Worm (Caenorhabditis elegans) whole organism, dauer: ENCODE measurements around the gene wapl-1.

ENCODE experiments used
- unc-62 ChIP-seq: sonication (generic microtip); optimal IDR thresholded peaks from 2 replicates; lab custom pipeline; 2017; ENCODE audit warnings: missing biosample characterization, missing genetic modification reagents, missing genetic modification characterization

The wapl-1 gene

DNA sequence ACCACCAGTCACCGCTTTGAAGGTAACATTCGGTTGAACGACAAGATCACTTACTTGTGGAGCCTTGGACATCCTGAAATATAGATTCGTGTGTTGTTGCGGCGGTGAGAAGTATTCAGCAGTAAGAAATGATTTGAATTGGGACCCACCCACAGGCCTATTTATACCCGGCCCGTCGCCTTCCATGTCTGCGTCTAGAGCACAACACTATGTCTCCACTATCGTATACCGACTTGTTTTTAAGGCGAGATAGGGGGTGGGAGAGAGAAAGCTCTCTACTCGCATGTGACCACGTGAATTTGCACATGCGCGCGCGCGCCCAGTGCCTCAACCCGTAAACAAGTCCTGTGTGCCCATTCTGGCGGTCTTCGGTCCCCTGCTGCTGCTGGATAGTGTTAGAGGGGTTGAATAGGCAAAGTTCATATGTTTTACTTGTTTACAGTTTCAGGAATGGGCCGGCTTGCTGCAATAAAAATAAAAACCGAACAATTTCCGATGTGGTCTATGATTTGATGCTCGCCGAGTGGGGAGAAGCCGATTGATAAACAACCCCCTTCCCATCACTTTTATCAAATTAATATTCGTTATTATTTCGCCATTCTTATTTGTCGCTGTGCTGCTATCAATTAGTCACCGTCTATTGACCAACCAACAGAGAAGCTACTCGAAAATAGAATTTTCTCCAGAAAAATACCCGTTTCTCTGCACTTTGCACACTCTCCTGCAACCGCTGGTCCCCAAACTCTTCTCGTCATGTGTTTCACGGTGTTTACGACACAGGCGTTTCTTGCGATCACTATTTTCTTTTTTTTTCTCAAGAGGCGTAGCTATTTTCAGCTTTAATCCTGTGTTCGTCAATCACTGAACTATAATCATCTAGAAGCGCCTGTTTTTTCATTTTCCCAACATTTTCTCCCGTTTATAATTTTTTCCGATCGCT, 24.5 kb upstream of the wapl-1 start:
- no peak for TF ChIP-seq unc-62 (GFP tag; lab: Kevin White, UChicago)

DNA sequence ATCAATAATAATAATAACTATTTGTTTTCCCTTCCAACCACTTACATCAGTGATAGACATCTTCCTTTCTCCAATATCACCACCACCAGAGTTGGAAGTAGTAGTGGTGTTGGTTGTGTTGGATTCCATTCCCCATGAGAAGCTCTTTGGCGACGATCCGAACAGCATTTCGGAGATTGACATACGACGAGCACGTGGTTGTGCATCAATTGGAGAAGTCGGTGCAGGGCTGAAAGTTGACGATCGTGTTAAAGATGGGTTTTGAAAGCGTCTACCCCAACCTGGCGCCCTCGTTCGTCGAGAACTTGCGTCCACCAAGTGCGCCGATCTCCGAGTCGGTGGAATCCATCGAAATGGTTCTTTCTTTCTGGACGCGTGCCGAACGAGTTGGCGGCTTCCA, 23.5 kb upstream of the wapl-1 start:
- no peak for TF ChIP-seq unc-62 (GFP tag; lab: Kevin White, UChicago)

DNA sequence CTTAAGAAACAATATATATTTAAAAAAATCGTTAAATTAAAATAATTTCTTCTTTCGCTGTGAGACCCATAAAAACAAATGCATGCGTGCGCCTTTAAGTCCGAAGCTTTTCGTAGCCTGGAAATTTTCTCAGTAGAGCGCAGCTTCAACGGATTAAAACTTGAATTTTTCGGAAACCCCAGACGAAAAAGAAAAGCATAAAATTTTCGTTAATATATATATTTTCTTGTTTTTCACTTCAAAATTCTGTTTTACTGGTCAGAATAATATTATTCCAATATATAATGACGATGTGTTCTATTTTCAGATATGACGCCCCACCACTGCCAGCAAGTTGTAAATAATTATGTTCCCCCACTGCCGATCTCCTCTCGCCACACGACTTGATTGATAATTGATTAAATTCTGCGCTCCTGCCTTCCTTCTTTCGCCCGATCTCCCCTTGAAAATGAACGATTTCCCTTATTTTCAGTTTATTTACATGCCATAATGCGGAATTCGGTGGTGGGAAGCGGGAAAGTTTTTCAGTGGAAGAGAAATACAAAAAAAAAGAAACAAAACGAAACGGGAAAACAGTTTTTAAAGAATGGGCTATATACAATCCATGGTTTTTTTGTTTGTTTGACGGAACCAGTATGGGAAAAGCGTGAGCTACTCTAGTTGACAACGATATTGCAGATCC, 22.6 kb upstream of the wapl-1 start:
- TF ChIP-seq unc-62 (GFP tag; lab: Kevin White, UChicago), result no peak

DNA sequence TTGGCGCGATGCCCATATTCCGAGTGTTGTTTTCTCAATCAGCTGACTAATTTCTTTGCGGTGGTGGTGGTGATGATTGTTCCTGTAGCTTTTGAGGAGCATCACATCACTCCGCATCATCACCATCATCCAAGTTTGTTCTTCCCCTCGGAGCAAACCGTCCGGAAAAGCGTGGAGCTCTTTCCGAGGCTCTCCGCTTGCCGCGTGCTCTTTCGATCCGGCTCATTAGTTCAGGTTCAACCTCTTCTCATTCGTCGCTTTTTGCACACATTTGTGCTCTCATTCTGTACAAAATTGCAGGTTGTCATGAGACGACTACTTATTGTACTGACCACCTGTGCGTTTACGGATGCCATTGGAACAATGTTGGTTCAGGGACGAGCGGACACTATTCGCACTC, 19.6 kb upstream of the wapl-1 start, which contains the start of gene M01H9.5:
Gene M01H9.5, plus strand, starts transcription at position 301 of the 400 bp plus-strand sequence.
- no peak for TF ChIP-seq unc-62 (GFP tag; lab: Kevin White, UChicago)

DNA sequence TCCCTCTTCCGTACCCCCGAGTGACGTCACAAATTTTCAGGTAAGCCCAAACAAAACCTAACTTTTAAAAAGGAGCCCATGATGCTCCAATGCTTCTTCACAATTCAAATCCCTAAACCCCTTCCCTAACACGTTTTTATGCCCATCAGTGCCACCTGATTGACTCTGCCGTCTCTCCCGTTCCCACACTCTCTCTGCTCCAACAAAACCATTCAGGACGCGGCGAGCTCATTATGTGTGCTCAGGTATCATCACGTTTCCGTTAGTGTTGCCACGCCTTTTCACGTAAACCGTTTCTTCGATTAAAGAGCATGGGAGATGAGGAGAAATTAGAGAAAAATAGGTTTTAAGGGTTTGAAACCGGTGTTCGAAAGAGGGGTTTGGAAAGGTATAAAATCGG, 17.6 kb upstream of the wapl-1 start, which contains the start of gene M01H9.2:
Gene M01H9.2, minus strand, starts transcription at position 101 of the 400 bp plus-strand sequence.
- TF ChIP-seq unc-62 (GFP tag; lab: Kevin White, UChicago), result no peak

DNA sequence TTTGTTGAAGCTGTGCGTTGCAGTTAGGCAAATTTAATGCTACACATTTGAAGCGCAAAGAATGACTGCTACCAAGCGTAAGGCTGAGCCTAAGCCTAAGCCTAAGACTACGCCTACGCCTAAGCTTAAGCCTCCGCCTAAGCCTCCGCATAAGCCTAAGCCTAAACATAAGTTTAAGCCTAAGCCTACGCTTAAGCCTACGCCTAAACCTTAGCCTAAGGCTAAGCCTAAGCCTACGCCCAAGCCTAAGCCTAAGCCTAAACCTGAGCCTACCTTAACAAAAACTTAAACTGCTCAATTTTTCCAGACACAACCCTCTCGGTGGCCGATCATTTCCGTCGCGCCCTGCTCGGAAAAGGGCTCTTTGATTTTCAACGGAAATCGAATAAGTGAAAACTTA, 13.8 kb upstream of the wapl-1 start:
- no peak for TF ChIP-seq unc-62 (GFP tag; lab: Kevin White, UChicago)

DNA sequence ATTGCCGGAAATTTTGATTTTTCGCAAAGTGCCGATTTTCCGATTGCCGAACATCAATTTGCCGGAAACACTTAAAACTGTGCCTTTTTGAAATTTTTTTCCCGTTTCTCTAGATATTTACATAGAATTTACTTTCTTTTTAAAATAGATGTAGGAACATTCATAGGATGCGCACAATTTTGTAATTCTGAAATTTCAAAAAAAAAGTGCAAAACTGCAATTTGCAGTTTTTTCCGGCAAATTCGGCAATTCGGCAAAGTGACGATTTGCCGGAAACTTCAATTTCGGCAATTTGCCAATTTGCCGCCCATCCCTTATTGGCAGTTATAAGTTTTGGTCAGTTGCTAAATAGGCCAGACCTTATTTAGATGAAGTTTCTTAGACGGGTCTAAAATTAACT, 11.1 kb upstream of the wapl-1 start:
- no peak for TF ChIP-seq unc-62 (GFP tag; lab: Kevin White, UChicago)

DNA sequence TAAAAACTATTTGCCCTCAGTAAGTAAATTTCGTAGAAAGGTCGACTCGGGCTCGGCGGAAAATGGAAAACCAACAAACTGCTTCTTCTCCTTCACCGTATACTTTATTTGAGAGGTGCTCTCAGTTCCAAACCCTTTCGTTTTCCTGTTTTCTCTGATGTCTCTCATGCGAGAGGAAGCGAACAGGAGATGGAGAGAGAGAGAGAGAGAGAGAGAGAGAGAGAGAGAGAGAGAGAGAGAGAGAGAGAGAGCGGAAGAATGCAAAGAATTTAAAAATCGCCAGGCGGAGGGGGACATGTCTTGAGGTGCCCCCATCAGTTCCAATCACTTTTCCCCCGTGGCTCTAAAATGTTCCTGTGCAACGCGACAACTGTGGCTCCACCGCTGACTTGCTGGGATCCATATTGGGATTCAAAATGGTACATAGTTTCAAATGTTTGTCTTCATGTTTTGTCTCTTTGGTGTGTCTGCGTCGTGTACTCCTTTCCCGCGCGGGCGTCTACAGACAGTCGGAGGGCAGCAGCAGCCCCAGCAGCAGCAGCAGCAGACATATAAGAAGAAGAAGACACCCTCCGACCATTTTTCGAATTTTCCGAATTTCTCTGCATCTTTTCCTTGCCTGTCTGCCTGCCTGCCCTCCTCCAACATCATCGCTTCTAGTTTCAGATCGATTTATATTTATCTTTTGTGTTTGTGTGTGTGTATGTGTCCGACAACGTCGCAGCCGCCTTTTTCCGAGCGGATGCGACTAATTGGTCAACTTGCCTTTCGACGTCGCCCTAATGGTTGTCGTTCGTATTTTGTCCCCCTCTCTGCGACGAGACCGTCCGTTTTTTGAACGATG, 9.0 kb upstream of the wapl-1 start, which contains the start of gene R08C7.11:
Gene R08C7.11, minus strand, starts transcription at position 608 of the 844 bp plus-strand sequence.
- no peak for TF ChIP-seq unc-62 (GFP tag; lab: Kevin White, UChicago)

DNA sequence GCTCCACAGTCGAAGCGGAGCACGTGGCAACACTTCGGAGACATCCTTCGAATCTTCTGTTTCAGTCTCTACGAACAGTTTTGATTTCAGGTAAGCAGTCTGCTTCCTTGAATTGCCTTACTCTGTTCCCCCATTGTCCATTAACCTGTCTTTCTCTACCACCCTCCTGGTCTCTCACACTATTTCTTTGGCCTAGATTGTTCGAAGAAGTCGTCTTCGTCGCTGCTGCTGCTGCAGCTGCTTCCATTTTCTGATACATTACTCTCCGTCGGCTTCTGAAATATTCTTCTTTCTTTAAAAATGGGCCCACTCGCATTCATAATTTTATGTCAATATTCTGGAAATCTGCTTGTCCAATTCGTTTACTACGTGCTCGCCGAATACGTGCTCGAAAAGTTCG, 6.0 kb upstream of the wapl-1 start, which contains the start of gene R08C7.1:
Gene R08C7.1, plus strand, starts transcription at position 301 of the 400 bp plus-strand sequence.
- no peak for TF ChIP-seq unc-62 (GFP tag; lab: Kevin White, UChicago)

DNA sequence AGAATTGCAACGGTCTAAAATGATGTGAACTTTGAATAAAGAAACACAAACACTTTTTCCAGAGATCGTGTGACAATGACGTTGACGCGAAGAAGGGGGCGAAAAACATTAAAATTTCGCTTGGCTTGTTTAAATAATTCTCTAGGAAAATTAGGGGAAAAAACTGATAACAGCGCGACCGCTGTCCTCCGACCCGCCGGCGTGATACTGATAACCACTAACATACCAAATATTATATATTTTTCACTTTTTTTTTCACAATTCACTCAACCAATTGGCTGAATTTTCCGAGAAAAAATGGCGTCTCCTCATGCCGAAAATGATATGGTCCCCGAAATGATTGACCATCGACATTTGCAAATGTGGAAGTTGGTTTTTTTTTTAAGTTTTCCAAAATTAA, 4.3 kb upstream of the wapl-1 start:
- no peak for TF ChIP-seq unc-62 (GFP tag; lab: Kevin White, UChicago)

DNA sequence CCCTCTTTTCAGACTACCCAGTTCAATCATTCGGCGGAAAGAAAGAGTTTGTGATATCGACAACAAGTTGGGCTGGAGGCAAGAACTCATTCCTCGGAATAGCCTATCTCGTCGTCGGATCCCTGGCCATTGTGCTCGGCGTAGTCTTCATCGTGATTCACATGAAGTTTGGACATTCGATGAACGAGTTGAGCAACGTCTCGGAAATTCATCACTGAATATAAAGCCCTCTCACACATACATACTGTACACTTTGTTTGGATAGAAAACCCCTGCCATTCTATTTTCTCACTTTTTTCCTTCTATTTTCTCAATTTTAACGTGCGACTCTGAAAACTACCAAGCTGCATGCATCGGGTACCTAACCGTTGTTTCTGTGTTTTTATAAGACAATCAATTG, 3.9 kb upstream of the wapl-1 start, which contains the start of gene R08C7.12:
Gene R08C7.12, plus strand, starts transcription at position 301 of the 400 bp plus-strand sequence.
- no peak for TF ChIP-seq unc-62 (GFP tag; lab: Kevin White, UChicago)

DNA sequence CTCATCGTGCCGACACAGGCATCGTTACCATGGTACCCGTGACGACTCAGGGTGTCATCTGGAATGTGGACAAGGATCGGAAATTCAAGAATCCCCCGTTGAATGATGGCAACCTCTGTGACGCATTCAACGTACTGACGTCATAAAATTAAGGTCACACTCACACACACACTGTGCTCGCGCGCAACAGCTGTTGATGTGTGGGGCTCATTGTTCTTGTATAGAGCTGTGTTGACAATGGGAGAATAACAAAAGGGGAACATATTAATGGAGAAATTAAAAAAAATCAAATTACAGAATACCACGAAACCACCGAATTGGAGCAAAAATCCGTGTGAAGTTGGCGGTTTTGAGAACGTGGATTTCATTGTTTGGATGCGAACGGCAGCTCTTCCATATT, 2.8 kb upstream of the wapl-1 start:
- no peak for TF ChIP-seq unc-62 (GFP tag; lab: Kevin White, UChicago)

DNA sequence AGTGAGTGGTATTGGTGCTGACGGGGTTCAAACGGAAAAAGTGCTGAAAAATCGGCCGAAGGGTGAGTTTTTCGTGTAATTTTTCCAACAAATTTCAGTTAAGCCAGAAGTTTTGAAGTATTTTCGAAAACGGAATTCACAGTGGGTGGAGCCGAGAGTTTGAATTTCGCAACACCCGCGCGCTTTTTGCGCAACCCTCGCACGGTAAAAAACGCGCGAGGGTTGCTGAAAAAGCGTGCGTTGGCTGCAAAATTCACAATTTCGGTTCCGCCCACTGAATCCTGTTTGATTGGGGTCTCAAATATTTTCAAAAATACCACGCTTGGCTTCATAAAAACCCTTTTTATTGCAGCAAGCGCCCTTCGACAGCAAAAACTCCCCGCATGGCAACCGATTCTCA, 1.8 kb upstream of the wapl-1 start:
- no peak for TF ChIP-seq unc-62 (GFP tag; lab: Kevin White, UChicago)

DNA sequence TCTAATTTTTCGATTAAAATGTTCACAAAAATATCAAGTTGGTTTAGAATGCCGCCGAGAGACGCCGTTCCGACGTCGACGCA, 1.6 kb upstream of the wapl-1 start, which contains the start of gene chat-1:
Gene chat-1, plus strand, starts transcription at position 48 of the 83 bp plus-strand sequence.
- TF ChIP-seq unc-62 (GFP tag; lab: Kevin White, UChicago), result no peak

DNA sequence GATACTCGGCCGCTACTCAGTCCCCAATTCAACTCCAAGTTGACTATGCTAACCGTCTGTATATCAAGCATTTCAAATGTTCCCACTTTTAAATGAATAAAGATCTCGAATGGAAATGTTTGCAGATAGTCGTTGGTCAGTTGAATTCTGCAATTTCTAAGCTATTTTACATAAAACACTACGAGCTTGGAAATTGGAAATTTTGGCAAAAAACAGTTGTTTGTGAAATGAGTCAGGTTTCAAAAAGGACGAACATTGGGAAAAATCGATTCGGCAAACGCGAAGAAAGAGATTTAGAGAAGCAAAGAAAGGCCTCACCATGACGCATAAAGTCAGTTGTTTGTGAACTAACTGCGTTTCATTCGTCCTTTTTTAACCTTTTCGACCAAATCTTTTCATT, 1.3 kb upstream of the wapl-1 start:
- no peak for TF ChIP-seq unc-62 (GFP tag; lab: Kevin White, UChicago)

DNA sequence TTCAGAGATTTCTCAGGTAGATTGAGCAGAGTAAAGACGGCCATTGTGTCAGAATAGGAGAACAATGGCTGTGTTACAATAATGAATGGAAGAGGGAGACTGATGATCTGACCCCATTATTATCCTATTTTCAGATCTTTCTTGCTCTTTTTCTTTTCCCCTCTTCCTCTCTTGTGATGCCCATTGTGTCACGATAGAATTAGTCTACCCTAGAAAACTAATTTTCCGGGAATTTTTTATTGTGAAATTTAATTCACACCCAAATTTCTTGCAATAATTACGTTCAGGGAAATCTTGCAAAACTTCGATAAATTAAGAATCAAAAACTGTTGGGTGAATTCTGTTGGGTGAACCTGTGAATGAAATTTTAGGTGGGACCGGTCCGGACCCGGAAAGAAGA, 4.5 kb downstream of the wapl-1 start, which contains the start of gene fbxb-75:
Gene fbxb-75, minus strand, starts transcription at position 101 of the 400 bp plus-strand sequence.
- TF ChIP-seq unc-62 (GFP tag; lab: Kevin White, UChicago), result no peak
